Worm (Caenorhabditis elegans) whole organism, midembryonic: ENCODE data around the gene F46F5.16.

Experiments used
- T22C8.4 ChIP-seq: fragments of 200-800 bp; sonication (Bioruptor generic); IDR thresholded peaks from 2 replicates; pipeline ENCODE4 v1.3.6; 2022; ENCODE audit warnings: missing genetic modification characterization, missing compliant biosample characterization
- cog-1 ChIP-seq: sonication (generic microtip); optimal IDR thresholded peaks from 2 replicates; lab custom pipeline; 2016; ENCODE audit warnings: missing genetic modification characterization, missing compliant biosample characterization
- flt-1 ChIP-seq: fragments of 200-800 bp; sonication (Bioruptor generic); IDR thresholded peaks from 2 replicates; pipeline ENCODE4 v1.3.6; 2022; ENCODE audit warnings: missing genetic modification characterization, missing compliant biosample characterization
- klf-2 ChIP-seq: fragments of 200-800 bp; sonication (Bioruptor generic); conservative IDR thresholded peaks from 2 replicates; pipeline ENCODE4 v1.3.6; 2022; ENCODE audit warnings: missing genetic modification reagents, missing genetic modification characterization, missing compliant biosample characterization
- med-1 ChIP-seq: sonication (generic microtip); optimal IDR thresholded peaks from 2 replicates; lab custom pipeline; 2017; ENCODE audit warnings: missing genetic modification characterization, mild to moderate bottlenecking, missing compliant biosample characterization, antibody characterized with exemption, missing genetic modification reagents; ENCODE audit not compliant: insufficient read depth
- ref-1 ChIP-seq: fragments of 200-800 bp; sonication (Bioruptor generic); conservative IDR thresholded peaks from 2 replicates; pipeline ENCODE4 v1.3.6; 2022; ENCODE audit warnings: missing genetic modification reagents, missing genetic modification characterization, missing compliant biosample characterization
- tab-1 ChIP-seq: fragments of 200-800 bp; sonication (Bioruptor generic); IDR thresholded peaks from 2 replicates; pipeline ENCODE4 v1.3.6; 2022; ENCODE audit warnings: missing genetic modification characterization, missing compliant biosample characterization
- ztf-23 ChIP-seq: fragments of 200-800 bp; sonication (Bioruptor generic); IDR thresholded peaks from 2 replicates; pipeline ENCODE4 v1.3.6; 2022; ENCODE audit warnings: missing genetic modification reagents, missing genetic modification characterization, missing compliant biosample characterization
- ztf-29 ChIP-seq: fragments of 200-800 bp; sonication (Bioruptor generic); IDR thresholded peaks from 2 replicates; pipeline ENCODE4 v1.3.6; 2022; ENCODE audit warnings: missing genetic modification reagents, missing genetic modification characterization, missing compliant biosample characterization

The F46F5.16 gene

DNA sequence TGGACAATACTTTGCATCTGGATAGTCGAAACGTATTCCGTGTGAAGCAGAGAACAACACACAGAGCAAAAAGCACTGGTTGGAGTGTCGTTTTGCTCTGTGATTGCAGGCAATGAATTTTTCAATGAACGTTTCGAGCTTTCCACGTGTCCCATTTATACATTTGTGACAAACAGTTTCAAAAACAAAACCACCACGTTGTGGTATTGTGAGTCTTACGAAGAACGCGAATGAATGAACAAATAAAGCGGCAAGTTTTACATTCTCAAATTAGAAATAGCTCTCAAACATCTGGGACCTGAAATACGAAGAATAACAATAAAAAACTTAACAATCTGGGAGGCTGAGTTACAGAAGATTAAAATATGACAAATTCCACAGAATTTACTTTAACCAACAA is 4.8 kb downstream of the F46F5.16 start, which contains the start of gene F46F5.1:
F46F5.1 (minus strand) TSS at position 101 of the 400 bp plus-strand sequence.
- TF ChIP-seq med-1 (GFP tag; lab: Kevin White, UChicago) (no peak), cog-1 (tag; lab: Kevin White, UChicago) (no peak), tab-1 (GFP tag; lab: Robert Waterston, UW) (no peak), ztf-23 (no peak), klf-2 (no peak), ztf-29 (no peak), T22C8.4 (GFP tag; lab: Robert Waterston, UW) (no peak), flt-1 (GFP tag; lab: Robert Waterston, UW) (no peak), ref-1 (GFP tag; lab: Robert Waterston, UW) (no peak)

DNA sequence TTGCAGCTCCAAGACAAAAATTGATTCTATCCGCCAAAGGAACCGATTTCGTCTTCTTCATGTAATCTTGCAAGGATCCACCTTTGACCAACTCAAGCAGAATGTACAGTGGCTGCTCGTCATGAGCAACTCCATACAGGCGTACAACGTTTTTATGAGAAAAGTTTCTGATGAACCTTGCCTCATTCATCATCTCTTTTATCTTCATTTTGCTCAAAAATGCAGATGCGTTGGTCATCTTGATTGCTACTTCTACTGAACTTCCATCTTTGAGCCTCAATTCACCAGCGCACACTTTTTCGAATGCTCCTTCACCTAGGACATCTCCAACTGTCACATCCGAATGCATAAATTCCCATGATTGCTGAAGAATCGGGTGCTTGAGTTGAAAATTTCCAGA is 9.9 kb downstream of the F46F5.16 start:
- no peak for TF ChIP-seq ztf-29
- no peak for TF ChIP-seq cog-1 (tag; lab: Kevin White, UChicago)
- TF ChIP-seq klf-2 = no peak
- no peak for TF ChIP-seq med-1 (GFP tag; lab: Kevin White, UChicago)
- TF ChIP-seq ref-1 (GFP tag; lab: Robert Waterston, UW) = no peak

DNA sequence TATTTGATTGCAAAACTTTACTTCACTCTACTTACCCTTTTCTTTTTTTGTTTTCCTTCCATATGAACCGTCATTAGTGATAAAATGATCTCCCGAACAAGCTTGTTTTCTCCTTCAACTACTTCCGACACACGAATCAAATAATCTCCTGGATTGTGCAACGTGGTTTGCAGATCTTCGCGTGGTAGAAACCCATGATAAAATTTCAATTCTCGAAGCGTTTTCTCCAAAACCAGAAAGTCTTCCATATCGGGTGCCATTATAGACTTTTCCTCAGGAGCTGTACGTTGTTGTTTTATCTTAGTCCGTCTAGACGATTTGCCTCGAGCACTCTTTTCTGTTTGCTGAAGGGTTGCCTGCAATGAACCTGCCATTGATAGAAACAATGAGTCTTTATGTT is 10.4 kb downstream of the F46F5.16 start:
- TF ChIP-seq cog-1 (tag; lab: Kevin White, UChicago) (no peak), klf-2 (no peak), ref-1 (GFP tag; lab: Robert Waterston, UW) (no peak), flt-1 (GFP tag; lab: Robert Waterston, UW) (no peak), ztf-23 (no peak), ztf-29 (no peak), T22C8.4 (GFP tag; lab: Robert Waterston, UW) (no peak), tab-1 (GFP tag; lab: Robert Waterston, UW) (no peak), med-1 (GFP tag; lab: Kevin White, UChicago) (no peak)

DNA sequence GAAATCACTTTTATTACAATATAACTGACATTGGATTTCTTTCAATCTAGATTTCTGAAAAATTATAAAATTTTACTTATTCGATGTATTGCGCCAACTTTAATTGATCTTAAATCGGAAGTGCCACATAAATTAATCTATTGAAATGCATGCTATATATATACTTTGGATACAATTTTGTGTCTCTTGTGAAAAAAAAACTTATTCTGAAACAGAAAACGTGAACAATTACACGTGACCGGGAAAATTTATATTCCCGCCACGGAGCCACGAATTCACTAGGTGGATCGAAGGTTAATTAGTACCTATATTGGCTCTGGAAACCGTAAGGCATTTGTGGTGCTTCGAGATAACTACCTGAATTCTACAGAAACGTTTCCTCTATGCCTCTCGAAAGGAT is 12.7 kb downstream of the F46F5.16 start, which contains the start of gene F46F5.14:
F46F5.14 (plus strand) TSS at position 301 of the 400 bp plus-strand sequence.
- TF ChIP-seq flt-1 (GFP tag; lab: Robert Waterston, UW) = no peak
- TF ChIP-seq cog-1 (tag; lab: Kevin White, UChicago) = no peak
- TF ChIP-seq ztf-23 = no peak
- TF ChIP-seq klf-2 = no peak
- TF ChIP-seq ref-1 (GFP tag; lab: Robert Waterston, UW) = no peak

DNA sequence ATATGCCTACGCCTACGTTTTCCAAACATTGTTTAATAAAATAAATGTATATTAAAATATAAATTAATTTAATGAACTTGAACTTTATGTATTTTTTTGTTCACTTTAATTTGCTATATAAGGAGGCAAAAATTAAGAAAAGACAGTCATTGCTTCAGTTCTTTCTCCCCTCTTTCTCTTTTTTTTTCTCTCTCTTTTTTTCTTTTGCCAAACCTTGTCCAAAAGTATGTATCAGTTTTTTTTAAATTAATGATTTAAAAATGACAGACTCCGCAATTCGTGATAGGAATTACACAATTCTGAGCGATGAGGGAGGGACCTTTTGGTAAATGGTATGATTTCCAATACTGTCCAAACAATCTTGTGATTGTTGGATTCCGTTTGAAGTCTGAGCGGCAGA is 16.0 kb downstream of the F46F5.16 start, which contains the start of gene F46F5.13:
F46F5.13 (plus strand) TSS at position 301 of the 400 bp plus-strand sequence.
- TF ChIP-seq T22C8.4 (GFP tag; lab: Robert Waterston, UW) (no peak), tab-1 (GFP tag; lab: Robert Waterston, UW) (no peak), flt-1 (GFP tag; lab: Robert Waterston, UW) (no peak), cog-1 (tag; lab: Kevin White, UChicago) (no peak), med-1 (GFP tag; lab: Kevin White, UChicago) (no peak), klf-2 (no peak), ztf-23 (no peak), ztf-29 (no peak), ref-1 (GFP tag; lab: Robert Waterston, UW) (no peak)

DNA sequence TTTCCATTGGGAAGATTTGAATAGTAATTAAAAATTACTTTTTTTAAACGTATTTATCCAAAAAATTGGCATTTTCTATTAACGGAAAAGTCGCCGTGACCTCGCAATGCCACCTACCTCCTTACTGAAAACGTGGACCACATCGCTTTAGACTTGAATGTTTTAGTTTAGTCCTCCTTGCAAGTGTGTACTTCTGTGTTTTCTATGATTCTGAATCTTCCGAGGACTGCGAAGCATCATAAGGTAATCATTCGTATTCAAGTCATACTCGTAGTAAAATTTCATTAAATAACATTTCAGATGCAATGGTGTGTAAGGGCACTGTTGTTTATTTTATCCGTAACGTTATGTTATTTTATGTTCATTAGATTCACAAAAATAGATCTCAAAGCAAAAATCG is 21.4 kb downstream of the F46F5.16 start, which contains the start of gene F46F5.11:
F46F5.11 (plus strand) TSS at position 301 of the 400 bp plus-strand sequence.
- TF ChIP-seq ref-1 (GFP tag; lab: Robert Waterston, UW) (no peak), klf-2 (no peak), cog-1 (tag; lab: Kevin White, UChicago) (no peak), med-1 (GFP tag; lab: Kevin White, UChicago) (no peak), flt-1 (GFP tag; lab: Robert Waterston, UW) (no peak), ztf-29 (no peak), ztf-23 (no peak), tab-1 (GFP tag; lab: Robert Waterston, UW) (no peak), T22C8.4 (GFP tag; lab: Robert Waterston, UW) (no peak)

DNA sequence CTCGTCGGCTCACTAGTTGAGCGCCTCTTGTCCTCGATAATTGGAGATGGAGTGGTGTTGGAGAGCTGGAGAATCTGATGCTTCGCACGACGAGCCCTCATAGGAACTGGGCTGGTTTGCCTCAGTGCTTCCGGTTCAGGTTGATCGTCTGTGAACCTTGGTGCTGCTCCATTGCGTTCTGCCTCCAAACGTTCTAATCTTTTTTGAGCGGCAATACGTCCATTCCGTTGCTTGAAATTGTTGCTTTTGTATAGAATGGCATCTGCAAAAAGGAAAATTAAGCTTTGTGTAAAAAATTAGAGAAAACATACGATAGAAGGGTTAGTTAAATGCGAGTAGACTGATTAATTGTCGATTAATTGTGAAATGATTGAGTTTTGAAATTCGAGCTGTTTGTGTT is 25.9 kb downstream of the F46F5.16 start, which contains the start of gene F46F5.5:
F46F5.5 (minus strand) TSS at position 101 of the 400 bp plus-strand sequence.
- no peak for TF ChIP-seq med-1 (GFP tag; lab: Kevin White, UChicago)
- no peak for TF ChIP-seq klf-2
- TF ChIP-seq T22C8.4 (GFP tag; lab: Robert Waterston, UW) = no peak
- no peak for TF ChIP-seq ztf-29
- no peak for TF ChIP-seq flt-1 (GFP tag; lab: Robert Waterston, UW)
- no peak for TF ChIP-seq ref-1 (GFP tag; lab: Robert Waterston, UW)
- TF ChIP-seq tab-1 (GFP tag; lab: Robert Waterston, UW) = no peak
- no peak for TF ChIP-seq cog-1 (tag; lab: Kevin White, UChicago)
- TF ChIP-seq ztf-23 = no peak

DNA sequence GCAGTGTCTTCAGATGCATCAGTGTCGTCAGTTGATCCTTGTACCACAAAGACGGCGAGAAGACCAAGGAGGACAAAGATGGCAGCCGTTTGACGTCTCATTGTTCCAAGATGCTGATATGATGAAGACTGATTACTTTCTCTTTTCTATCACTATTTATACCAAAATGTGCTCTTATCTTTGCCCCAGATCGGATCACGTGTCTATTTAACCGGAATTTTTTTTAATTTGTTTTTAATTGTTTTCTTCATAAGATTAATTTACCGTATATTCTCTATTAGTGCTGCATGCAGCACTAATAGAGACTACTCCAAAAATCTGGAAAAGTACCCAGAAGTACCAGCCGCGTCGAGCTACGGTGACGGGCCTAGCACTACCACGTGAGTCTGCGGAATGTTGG is 27.7 kb downstream of the F46F5.16 start, which contains the start of gene msrp-3:
msrp-3 (minus strand) TSS at position 101 of the 400 bp plus-strand sequence.
- TF ChIP-seq ztf-29 (no peak), flt-1 (GFP tag; lab: Robert Waterston, UW) (no peak), tab-1 (GFP tag; lab: Robert Waterston, UW) (no peak), T22C8.4 (GFP tag; lab: Robert Waterston, UW) (no peak), klf-2 (no peak), ref-1 (GFP tag; lab: Robert Waterston, UW) (no peak), ztf-23 (no peak), cog-1 (tag; lab: Kevin White, UChicago) (no peak), med-1 (GFP tag; lab: Kevin White, UChicago) (no peak)

DNA sequence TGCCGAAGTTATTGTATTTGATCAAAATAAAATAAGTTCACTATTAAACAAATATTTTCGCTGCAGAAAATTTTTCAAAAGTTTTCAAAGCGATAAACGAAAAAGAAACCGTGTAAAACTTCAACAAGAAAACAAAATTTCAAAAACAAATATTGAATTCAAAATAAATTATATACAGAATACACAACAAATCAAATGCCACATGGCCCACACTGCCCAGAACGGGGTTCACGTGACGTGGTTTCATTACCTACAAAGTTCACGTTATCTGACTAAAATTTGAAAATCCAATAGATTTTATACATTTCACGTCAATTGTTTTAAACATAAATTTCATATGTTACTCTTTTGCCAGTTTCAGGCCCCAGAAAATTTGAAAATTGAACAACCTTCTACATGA is 33.5 kb downstream of the F46F5.16 start, which contains the start of gene F46F5.7:
F46F5.7 (minus strand) TSS at position 101 of the 400 bp plus-strand sequence.
- TF ChIP-seq klf-2 (no peak), flt-1 (GFP tag; lab: Robert Waterston, UW) (no peak), ztf-29 (no peak), T22C8.4 (GFP tag; lab: Robert Waterston, UW) (no peak), med-1 (GFP tag; lab: Kevin White, UChicago) (no peak), tab-1 (GFP tag; lab: Robert Waterston, UW) (no peak), ztf-23 (no peak), cog-1 (tag; lab: Kevin White, UChicago) (no peak)
